Fruit fly (Drosophila melanogaster) whole organism, adult: ENCODE data around the gene CG43333.

Source experiments
- CG11617 ChIP-seq: fragments of 200-800 bp; sonication (Bioruptor generic); optimal IDR thresholded peaks from 2 replicates; lab custom pipeline; 2017; ENCODE audit warnings: mild to moderate bottlenecking, missing biosample characterization, missing genetic modification reagents, missing genetic modification characterization
- CG12768 ChIP-seq: fragments of 200-800 bp; sonication (Bioruptor generic); optimal IDR thresholded peaks from 2 replicates; lab custom pipeline; 2017; ENCODE audit warnings: missing biosample characterization, missing genetic modification characterization, mild to moderate bottlenecking, moderate library complexity, missing genetic modification reagents
- CG14711 ChIP-seq: fragments of 200-800 bp; sonication (Bioruptor generic); optimal IDR thresholded peaks from 2 replicates; lab custom pipeline; 2018; ENCODE audit warnings: missing biosample characterization, mild to moderate bottlenecking, missing genetic modification characterization, moderate library complexity
- CG1620 ChIP-seq: fragments of 200-800 bp; sonication (Bioruptor generic); optimal IDR thresholded peaks from 2 replicates; lab custom pipeline; 2016; ENCODE audit warnings: missing biosample characterization, missing genetic modification characterization
- CG33017 ChIP-seq: fragments of 200-800 bp; sonication (Bioruptor generic); optimal IDR thresholded peaks from 2 replicates; lab custom pipeline; 2018; ENCODE audit warnings: missing biosample characterization, mild to moderate bottlenecking, missing genetic modification characterization, moderate library complexity
- CG5204 ChIP-seq: fragments of 200-800 bp; sonication (Bioruptor generic); optimal IDR thresholded peaks from 2 replicates; lab custom pipeline; 2016; ENCODE audit warnings: missing biosample characterization, missing genetic modification characterization
- CG7045 ChIP-seq: fragments of 200-800 bp; sonication (Bioruptor generic); optimal IDR thresholded peaks from 2 replicates; lab custom pipeline; 2017; ENCODE audit warnings: missing biosample characterization, mild to moderate bottlenecking, missing genetic modification characterization
- CG7101 ChIP-seq: fragments of 200-800 bp; sonication (Bioruptor generic); optimal IDR thresholded peaks from 2 replicates; lab custom pipeline; 2018; ENCODE audit warnings: missing biosample characterization, mild to moderate bottlenecking, missing genetic modification characterization, moderate library complexity
- Clk ChIP-seq: fragments of 200-800 bp; sonication (Bioruptor generic); optimal IDR thresholded peaks from 2 replicates; lab custom pipeline; 2017; ENCODE audit warnings: missing biosample characterization, missing genetic modification characterization
- Crg-1 ChIP-seq: fragments of 200-800 bp; sonication (Bioruptor generic); optimal IDR thresholded peaks from 2 replicates; lab custom pipeline; 2016; ENCODE audit warnings: missing biosample characterization, missing genetic modification characterization
- Hr96 ChIP-seq: fragments of 200-800 bp; sonication (Bioruptor generic); optimal IDR thresholded peaks from 2 replicates; lab custom pipeline; 2016; ENCODE audit warnings: missing biosample characterization, missing genetic modification characterization
- Mnt ChIP-seq: fragments of 200-800 bp; sonication (Bioruptor generic); optimal IDR thresholded peaks from 2 replicates; lab custom pipeline; 2016; ENCODE audit warnings: missing biosample characterization, mild to moderate bottlenecking, missing genetic modification characterization
- bab1 ChIP-seq: fragments of 200-800 bp; sonication (Bioruptor generic); optimal IDR thresholded peaks from 3 replicates; lab custom pipeline; 2019; ENCODE audit warnings: missing biosample characterization, mild to moderate bottlenecking, missing genetic modification characterization, moderate library complexity
- cic ChIP-seq: fragments of 200-800 bp; sonication (Bioruptor generic); optimal IDR thresholded peaks from 2 replicates; lab custom pipeline; 2017; ENCODE audit warnings: missing biosample characterization, mild to moderate bottlenecking, missing genetic modification characterization, moderate library complexity
- cnc ChIP-seq, 2 experiments: fragments of >200 bp; optimal IDR thresholded peaks; 2 replicates each; lab custom pipeline; 2017
- kay ChIP-seq: fragments of 200-800 bp; sonication (Bioruptor generic); peaks from one replicate; lab custom pipeline; 2016; ENCODE audit warnings: missing biosample characterization, missing genetic modification characterization, borderline replicate concordance
- ovo ChIP-seq: fragments of 200-800 bp; sonication (Bioruptor generic); optimal IDR thresholded peaks from 2 replicates; lab custom pipeline; 2016; ENCODE audit warnings: missing biosample characterization, missing genetic modification characterization
- pad ChIP-seq: fragments of 200-800 bp; sonication (Bioruptor generic); optimal IDR thresholded peaks from 3 replicates; lab custom pipeline; 2017; ENCODE audit warnings: missing biosample characterization, missing genetic modification characterization, mild to moderate bottlenecking, moderate library complexity, missing genetic modification reagents
- tj ChIP-seq: fragments of 200-800 bp; sonication (Bioruptor generic); optimal IDR thresholded peaks from 3 replicates; lab custom pipeline; 2017; ENCODE audit warnings: missing biosample characterization, mild to moderate bottlenecking, missing genetic modification characterization, moderate library complexity
- toe ChIP-seq: fragments of 200-800 bp; sonication (Bioruptor generic); optimal IDR thresholded peaks from 2 replicates; lab custom pipeline; 2016; ENCODE audit warnings: missing biosample characterization, missing genetic modification characterization

CG43333 gene

DNA sequence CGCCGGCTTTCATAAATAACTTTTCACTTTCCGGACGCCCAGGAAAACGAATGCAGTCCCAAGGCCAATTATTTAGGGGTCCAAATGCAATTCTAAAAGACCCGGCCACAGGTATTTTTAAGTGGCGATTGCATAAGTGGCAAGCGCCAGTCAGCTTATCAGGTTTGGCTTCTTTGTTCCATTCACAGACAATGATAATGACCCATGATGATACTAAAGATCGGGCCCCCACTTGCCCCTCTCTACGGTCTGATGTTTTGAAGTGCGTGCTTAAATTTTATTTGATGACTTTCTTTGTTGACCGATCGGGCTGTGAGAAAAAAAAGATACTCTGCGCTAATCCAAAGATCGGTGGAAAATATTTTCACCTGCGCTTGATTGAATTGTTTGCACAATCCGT lies 1.4 kb upstream of the CG43333 start:
- TF ChIP-seq CG1620 (GFP tag; lab: Kevin White, UChicago) = no peak
- TF ChIP-seq cnc (optimal IDR thresholded peaks at IDR 0.05; lab: Kevin White, UChicago) = no peak
- no peak for TF ChIP-seq toe
- TF ChIP-seq bab1 (GFP tag; lab: Kevin White, UChicago) = no peak

dm6 chr2L:14179409-14179808 lies 1.1 kb downstream of the CG43333 start:
- TF ChIP-seq Mnt (no peak), CG12768 (GFP tag; lab: Kevin White, UChicago) (no peak), Hr96 (GFP tag; lab: Kevin White, UChicago) (no peak), Clk (no peak), CG11617 (GFP tag; lab: Kevin White, UChicago) (no peak), Crg-1 (GFP tag; lab: Kevin White, UChicago) (no peak), cic (GFP tag; lab: Kevin White, UChicago) (no peak), CG7101 (tag; lab: Kevin White, UChicago) (no peak), tj (GFP tag; lab: Kevin White, UChicago) (no peak), CG1620 (GFP tag; lab: Kevin White, UChicago) (no peak), ovo (GFP tag; lab: Kevin White, UChicago) (no peak), kay (GFP tag; lab: Kevin White, UChicago) (no peak), CG7045 (GFP tag; lab: Kevin White, UChicago) (no peak), CG5204 (GFP tag; lab: Kevin White, UChicago) (no peak), toe (no peak), bab1 (GFP tag; lab: Kevin White, UChicago) (no peak), cnc (optimal IDR thresholded peaks at IDR 0.05; lab: Kevin White, UChicago) (no peak), CG14711 (tag; lab: Kevin White, UChicago) (no peak), pad (no peak), CG33017 (tag; lab: Kevin White, UChicago) (no peak)

DNA sequence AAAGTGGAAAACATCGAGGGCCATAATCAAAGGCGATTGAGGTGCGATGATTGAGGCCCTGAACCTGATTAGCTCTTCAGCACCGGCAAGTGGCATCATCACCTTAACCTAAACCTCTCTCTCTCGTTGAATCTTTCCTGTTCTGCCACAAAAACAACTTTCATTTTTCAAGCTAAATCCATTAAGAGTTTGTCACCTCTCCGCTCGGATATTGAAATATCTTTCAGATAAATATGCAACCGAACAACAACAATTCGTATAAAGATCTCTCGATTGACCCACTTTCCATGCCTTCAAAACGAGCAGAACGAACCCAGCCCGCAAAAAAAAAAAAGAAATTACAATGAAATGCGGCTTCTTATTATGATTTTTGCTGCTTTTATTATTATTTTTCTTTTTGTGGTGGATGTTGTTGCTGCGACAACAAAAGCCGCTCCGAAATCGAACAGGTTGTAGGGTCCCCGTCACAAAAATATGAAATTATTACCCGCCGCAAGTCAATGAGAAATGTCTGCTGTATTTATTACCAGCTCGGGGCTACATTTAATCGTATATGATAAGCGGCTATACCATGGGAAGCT lies 3.0 kb downstream of the CG43333 start:
- no peak for TF ChIP-seq bab1 (GFP tag; lab: Kevin White, UChicago)
- TF ChIP-seq kay (GFP tag; lab: Kevin White, UChicago) = no peak
- no peak for TF ChIP-seq cnc (optimal IDR thresholded peaks at IDR 0.05; lab: Kevin White, UChicago)
- TF ChIP-seq Crg-1 (GFP tag; lab: Kevin White, UChicago) = no peak
- no peak for TF ChIP-seq CG5204 (GFP tag; lab: Kevin White, UChicago)
- no peak for TF ChIP-seq tj (GFP tag; lab: Kevin White, UChicago)
- TF ChIP-seq CG7045 (GFP tag; lab: Kevin White, UChicago) = no peak
- no peak for TF ChIP-seq toe
- no peak for TF ChIP-seq CG14711 (tag; lab: Kevin White, UChicago)
- TF ChIP-seq CG12768 (GFP tag; lab: Kevin White, UChicago) = no peak
- no peak for TF ChIP-seq CG7101 (tag; lab: Kevin White, UChicago)
- TF ChIP-seq Hr96 (GFP tag; lab: Kevin White, UChicago) = no peak
- TF ChIP-seq Mnt = no peak
- TF ChIP-seq Clk = no peak
- TF ChIP-seq CG33017 (tag; lab: Kevin White, UChicago) = no peak
- no peak for TF ChIP-seq cic (GFP tag; lab: Kevin White, UChicago)
- TF ChIP-seq pad = no peak
- TF ChIP-seq ovo (GFP tag; lab: Kevin White, UChicago) = no peak
- no peak for TF ChIP-seq CG1620 (GFP tag; lab: Kevin White, UChicago)

DNA sequence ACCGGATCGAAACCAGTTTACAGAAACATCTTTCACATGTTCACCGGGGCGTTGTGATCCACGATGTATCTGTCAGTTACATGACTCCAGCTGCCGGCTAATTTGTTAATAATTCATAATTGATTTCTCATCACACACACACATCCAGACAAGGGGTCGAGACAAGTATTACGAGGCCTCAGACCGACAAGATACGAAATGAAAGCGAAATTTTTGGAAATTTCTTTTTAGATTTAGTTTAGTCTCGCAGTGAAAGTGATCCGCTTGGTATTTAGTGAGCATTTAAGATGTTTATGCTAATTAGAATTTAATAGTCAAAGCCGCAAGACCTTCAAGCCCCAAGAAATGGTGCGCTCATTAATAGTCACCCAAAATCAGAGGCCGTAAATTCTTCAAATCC lies 10.8 kb downstream of the CG43333 start:
- TF ChIP-seq Hr96 (GFP tag; lab: Kevin White, UChicago) (no peak), pad (no peak), kay (GFP tag; lab: Kevin White, UChicago) (no peak), CG12768 (GFP tag; lab: Kevin White, UChicago) (no peak), CG1620 (GFP tag; lab: Kevin White, UChicago) (no peak), CG11617 (GFP tag; lab: Kevin White, UChicago) (no peak), CG5204 (GFP tag; lab: Kevin White, UChicago) (no peak)

- no peak for TF ChIP-seq cic (GFP tag; lab: Kevin White, UChicago)
- no peak for TF ChIP-seq CG12768 (GFP tag; lab: Kevin White, UChicago)
- no peak for TF ChIP-seq Mnt
- TF ChIP-seq CG7045 (GFP tag; lab: Kevin White, UChicago) = no peak
- no peak for TF ChIP-seq CG11617 (GFP tag; lab: Kevin White, UChicago)
- no peak for TF ChIP-seq CG33017 (tag; lab: Kevin White, UChicago)
- TF ChIP-seq kay (GFP tag; lab: Kevin White, UChicago) = no peak
- no peak for TF ChIP-seq Clk
Measured at dm6 chr2L:14163122-14163521, 17.4 kb downstream of the CG43333 start, which contains the start of gene CG43332. TSS of gene CG43332 (minus strand) at chr2L:14163222.

DNA sequence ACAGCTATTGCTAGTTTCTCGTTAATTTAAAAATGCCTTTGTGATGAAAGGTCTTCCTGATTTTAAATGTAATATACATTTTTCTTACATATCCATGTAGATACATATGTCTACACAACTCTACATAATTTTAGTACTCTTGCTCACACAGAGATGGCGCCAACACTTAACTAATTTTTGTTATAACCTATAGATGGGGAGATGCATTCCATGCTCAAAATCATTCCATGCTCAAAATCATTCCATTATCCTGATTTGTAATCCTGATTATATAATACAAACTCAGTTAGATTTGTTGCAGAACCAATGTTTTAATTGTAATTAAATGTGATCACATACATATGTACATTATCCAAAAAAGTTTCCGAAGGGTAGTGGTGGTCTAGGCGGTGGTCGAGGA lies 19.6 kb downstream of the CG43333 start:
- TF ChIP-seq cnc (optimal IDR thresholded peaks at IDR 0.05; lab: Kevin White, UChicago) = no peak
- TF ChIP-seq ovo (GFP tag; lab: Kevin White, UChicago) = no peak
- TF ChIP-seq CG12768 (GFP tag; lab: Kevin White, UChicago) = no peak
- no peak for TF ChIP-seq kay (GFP tag; lab: Kevin White, UChicago)
- no peak for TF ChIP-seq CG7101 (tag; lab: Kevin White, UChicago)
- no peak for TF ChIP-seq bab1 (GFP tag; lab: Kevin White, UChicago)
- TF ChIP-seq toe = no peak
- TF ChIP-seq CG11617 (GFP tag; lab: Kevin White, UChicago) = no peak
